Fruit fly (Drosophila melanogaster) whole organism, adult: ENCODE results near the gene Nelf-A.

Experiments used
- CG11617 ChIP-seq: fragments of 200-800 bp; sonication (Bioruptor generic); optimal IDR thresholded peaks from 2 replicates; lab custom pipeline; 2017; ENCODE audit warnings: mild to moderate bottlenecking, missing biosample characterization, missing genetic modification reagents, missing genetic modification characterization
- CG12768 ChIP-seq: fragments of 200-800 bp; sonication (Bioruptor generic); optimal IDR thresholded peaks from 2 replicates; lab custom pipeline; 2017; ENCODE audit warnings: missing biosample characterization, missing genetic modification characterization, mild to moderate bottlenecking, moderate library complexity, missing genetic modification reagents
- CG14711 ChIP-seq: fragments of 200-800 bp; sonication (Bioruptor generic); optimal IDR thresholded peaks from 2 replicates; lab custom pipeline; 2018; ENCODE audit warnings: missing biosample characterization, mild to moderate bottlenecking, missing genetic modification characterization, moderate library complexity
- CG1620 ChIP-seq: fragments of 200-800 bp; sonication (Bioruptor generic); optimal IDR thresholded peaks from 2 replicates; lab custom pipeline; 2016; ENCODE audit warnings: missing biosample characterization, missing genetic modification characterization
- CG33017 ChIP-seq: fragments of 200-800 bp; sonication (Bioruptor generic); optimal IDR thresholded peaks from 2 replicates; lab custom pipeline; 2018; ENCODE audit warnings: missing biosample characterization, mild to moderate bottlenecking, missing genetic modification characterization, moderate library complexity
- CG5204 ChIP-seq: fragments of 200-800 bp; sonication (Bioruptor generic); optimal IDR thresholded peaks from 2 replicates; lab custom pipeline; 2016; ENCODE audit warnings: missing biosample characterization, missing genetic modification characterization
- CG7045 ChIP-seq: fragments of 200-800 bp; sonication (Bioruptor generic); optimal IDR thresholded peaks from 2 replicates; lab custom pipeline; 2017; ENCODE audit warnings: missing biosample characterization, mild to moderate bottlenecking, missing genetic modification characterization
- CG7101 ChIP-seq: fragments of 200-800 bp; sonication (Bioruptor generic); optimal IDR thresholded peaks from 2 replicates; lab custom pipeline; 2018; ENCODE audit warnings: missing biosample characterization, mild to moderate bottlenecking, missing genetic modification characterization, moderate library complexity
- Clk ChIP-seq: fragments of 200-800 bp; sonication (Bioruptor generic); optimal IDR thresholded peaks from 2 replicates; lab custom pipeline; 2017; ENCODE audit warnings: missing biosample characterization, missing genetic modification characterization
- Crg-1 ChIP-seq: fragments of 200-800 bp; sonication (Bioruptor generic); optimal IDR thresholded peaks from 2 replicates; lab custom pipeline; 2016; ENCODE audit warnings: missing biosample characterization, missing genetic modification characterization
- Hr96 ChIP-seq: fragments of 200-800 bp; sonication (Bioruptor generic); optimal IDR thresholded peaks from 2 replicates; lab custom pipeline; 2016; ENCODE audit warnings: missing biosample characterization, missing genetic modification characterization
- Mnt ChIP-seq: fragments of 200-800 bp; sonication (Bioruptor generic); optimal IDR thresholded peaks from 2 replicates; lab custom pipeline; 2016; ENCODE audit warnings: missing biosample characterization, mild to moderate bottlenecking, missing genetic modification characterization
- bab1 ChIP-seq: fragments of 200-800 bp; sonication (Bioruptor generic); optimal IDR thresholded peaks from 3 replicates; lab custom pipeline; 2019; ENCODE audit warnings: missing biosample characterization, mild to moderate bottlenecking, missing genetic modification characterization, moderate library complexity
- cic ChIP-seq: fragments of 200-800 bp; sonication (Bioruptor generic); optimal IDR thresholded peaks from 2 replicates; lab custom pipeline; 2017; ENCODE audit warnings: missing biosample characterization, mild to moderate bottlenecking, missing genetic modification characterization, moderate library complexity
- cnc ChIP-seq, 2 experiments: fragments of >200 bp; optimal IDR thresholded peaks; 2 replicates each; lab custom pipeline; 2017
- kay ChIP-seq: fragments of 200-800 bp; sonication (Bioruptor generic); peaks from one replicate; lab custom pipeline; 2016; ENCODE audit warnings: missing biosample characterization, missing genetic modification characterization, borderline replicate concordance
- ovo ChIP-seq: fragments of 200-800 bp; sonication (Bioruptor generic); optimal IDR thresholded peaks from 2 replicates; lab custom pipeline; 2016; ENCODE audit warnings: missing biosample characterization, missing genetic modification characterization
- pad ChIP-seq: fragments of 200-800 bp; sonication (Bioruptor generic); optimal IDR thresholded peaks from 3 replicates; lab custom pipeline; 2017; ENCODE audit warnings: missing biosample characterization, missing genetic modification characterization, mild to moderate bottlenecking, moderate library complexity, missing genetic modification reagents
- tj ChIP-seq: fragments of 200-800 bp; sonication (Bioruptor generic); optimal IDR thresholded peaks from 3 replicates; lab custom pipeline; 2017; ENCODE audit warnings: missing biosample characterization, mild to moderate bottlenecking, missing genetic modification characterization, moderate library complexity
- toe ChIP-seq: fragments of 200-800 bp; sonication (Bioruptor generic); optimal IDR thresholded peaks from 2 replicates; lab custom pipeline; 2016; ENCODE audit warnings: missing biosample characterization, missing genetic modification characterization

The Nelf-A gene

dm6 chr3R:21189520-21190180, 33.9 kb upstream of the Nelf-A start:
- no peak for TF ChIP-seq CG33017
- peak; percentile 33 for TF ChIP-seq kay (GFP tag; lab: Kevin White, UChicago)

- TF ChIP-seq Clk (GFP tag; lab: Kevin White, UChicago): no peak
- TF ChIP-seq kay (GFP tag; lab: Kevin White, UChicago): peak; percentile 77
- TF ChIP-seq CG33017: no peak
- peak; percentile 77 for TF ChIP-seq pad (GFP tag; lab: Kevin White, UChicago)
- TF ChIP-seq CG1620 (GFP tag; lab: Kevin White, UChicago): no peak
- no peak for TF ChIP-seq CG7045
- no peak for TF ChIP-seq cnc (optimal IDR thresholded peaks at IDR 0.05; lab: Kevin White, UChicago)
- peak; percentile 83 for TF ChIP-seq tj (GFP tag; lab: Kevin White, UChicago)
- no peak for TF ChIP-seq Mnt
- TF ChIP-seq CG5204 (GFP tag; lab: Kevin White, UChicago): no peak
- TF ChIP-seq ovo (GFP tag; lab: Kevin White, UChicago): no peak
- no peak for TF ChIP-seq bab1 (GFP tag; lab: Kevin White, UChicago)
- TF ChIP-seq Crg-1 (GFP tag; lab: Kevin White, UChicago): no peak
- no peak for TF ChIP-seq CG14711 (tag; lab: Kevin White, UChicago)
- TF ChIP-seq Hr96 (GFP tag; lab: Kevin White, UChicago): no peak
- TF ChIP-seq CG7101 (tag; lab: Kevin White, UChicago): no peak
- no peak for TF ChIP-seq CG12768 (GFP tag; lab: Kevin White, UChicago)
- no peak for TF ChIP-seq toe (GFP tag; lab: Kevin White, UChicago)
- TF ChIP-seq CG11617 (GFP tag; lab: Kevin White, UChicago): no peak
- TF ChIP-seq cic: peak; percentile 46
These were observed 32.6 kb upstream of the Nelf-A start for dm6 chr3R:21190797-21191401.

- TF ChIP-seq CG14711 (tag; lab: Kevin White, UChicago) (no peak), CG5204 (GFP tag; lab: Kevin White, UChicago) (no peak), CG7045 (no peak), toe (GFP tag; lab: Kevin White, UChicago) (no peak), CG7101 (tag; lab: Kevin White, UChicago) (no peak), Hr96 (GFP tag; lab: Kevin White, UChicago) (no peak), pad (GFP tag; lab: Kevin White, UChicago) (no peak), ovo (GFP tag; lab: Kevin White, UChicago) (no peak), Clk (GFP tag; lab: Kevin White, UChicago) (no peak), CG11617 (GFP tag; lab: Kevin White, UChicago) (no peak), CG12768 (GFP tag; lab: Kevin White, UChicago) (no peak), cnc (optimal IDR thresholded peaks at IDR 0.05; lab: Kevin White, UChicago) (no peak), CG33017 (no peak), Mnt (no peak), CG1620 (GFP tag; lab: Kevin White, UChicago) (no peak), bab1 (GFP tag; lab: Kevin White, UChicago) (no peak), cic (no peak), kay (GFP tag; lab: Kevin White, UChicago) (no peak)
These were observed 31.2 kb upstream of the Nelf-A start for dm6 chr3R:21192267-21192666.

- peak; percentile 24 for TF ChIP-seq tj (GFP tag; lab: Kevin White, UChicago)
- TF ChIP-seq CG12768 (GFP tag; lab: Kevin White, UChicago): peak; percentile 90
- no peak for TF ChIP-seq bab1 (GFP tag; lab: Kevin White, UChicago)
- peak; percentile 48 for TF ChIP-seq Mnt
- no peak for TF ChIP-seq CG5204 (GFP tag; lab: Kevin White, UChicago)
- TF ChIP-seq CG14711 (tag; lab: Kevin White, UChicago): peak; percentile 51
- peak; percentile 88 for TF ChIP-seq CG7045
- peak; percentile 66 for TF ChIP-seq Crg-1 (GFP tag; lab: Kevin White, UChicago)
- peak; percentile 89 for TF ChIP-seq kay (GFP tag; lab: Kevin White, UChicago)
- TF ChIP-seq CG33017: peak; percentile 55
- TF ChIP-seq CG11617 (GFP tag; lab: Kevin White, UChicago): peak; percentile 61
- TF ChIP-seq cic: peak; percentile 94
- TF ChIP-seq ovo (GFP tag; lab: Kevin White, UChicago): peak; percentile 88
- TF ChIP-seq cnc (optimal IDR thresholded peaks at IDR 0.05; lab: Kevin White, UChicago): no peak
- peak; percentile 69 for TF ChIP-seq pad (GFP tag; lab: Kevin White, UChicago)
- peak; percentile 53 for TF ChIP-seq Clk (GFP tag; lab: Kevin White, UChicago)
- TF ChIP-seq CG7101 (tag; lab: Kevin White, UChicago): peak; percentile 71
- TF ChIP-seq Hr96 (GFP tag; lab: Kevin White, UChicago): peak; percentile 68
- TF ChIP-seq CG1620 (GFP tag; lab: Kevin White, UChicago): peak; percentile 3
- peak; percentile 64 for TF ChIP-seq toe (GFP tag; lab: Kevin White, UChicago)
These were observed 29.8 kb upstream of the Nelf-A start for dm6 chr3R:21193742-21194141.

- peak; percentile 44 for TF ChIP-seq bab1 (GFP tag; lab: Kevin White, UChicago)
- peak; percentile 58 for TF ChIP-seq tj (GFP tag; lab: Kevin White, UChicago)
- peak; percentile 59 for TF ChIP-seq CG1620 (GFP tag; lab: Kevin White, UChicago)
- peak; percentile 61 for TF ChIP-seq ovo (GFP tag; lab: Kevin White, UChicago)
- TF ChIP-seq Crg-1 (GFP tag; lab: Kevin White, UChicago): peak; percentile 62
- peak; percentile 80 for TF ChIP-seq CG7045
- peak; percentile 89 for TF ChIP-seq CG5204 (GFP tag; lab: Kevin White, UChicago)
- TF ChIP-seq CG11617 (GFP tag; lab: Kevin White, UChicago): peak; percentile 86
- TF ChIP-seq cnc (optimal IDR thresholded peaks at IDR 0.05; lab: Kevin White, UChicago): no peak
- TF ChIP-seq cic: peak; percentile 54
- peak; percentile 90 for TF ChIP-seq CG33017
- peak; percentile 40 for TF ChIP-seq pad (GFP tag; lab: Kevin White, UChicago)
- peak; percentile 54 for TF ChIP-seq Hr96 (GFP tag; lab: Kevin White, UChicago)
- peak; percentile 82 for TF ChIP-seq CG12768 (GFP tag; lab: Kevin White, UChicago)
- TF ChIP-seq kay (GFP tag; lab: Kevin White, UChicago): peak; percentile 84
- TF ChIP-seq CG14711 (tag; lab: Kevin White, UChicago): peak; percentile 56
- TF ChIP-seq Mnt: peak; percentile 45
- peak; percentile 73 for TF ChIP-seq toe (GFP tag; lab: Kevin White, UChicago)
- peak; percentile 76 for TF ChIP-seq Clk (GFP tag; lab: Kevin White, UChicago)
- peak; percentile 77 for TF ChIP-seq CG7101 (tag; lab: Kevin White, UChicago)
These were observed 28.1 kb upstream of the Nelf-A start for dm6 chr3R:21195210-21195967.
